Fruit fly (Drosophila melanogaster) Kc167 (cell line): ENCODE measurements around the gene siz.

Source experiments
- h ChIP-seq: fragments of >200 bp; optimal IDR thresholded peaks from 3 replicates; lab custom pipeline; 2018; ENCODE audit warnings: missing external identifiers
- psq ChIP-seq: fragments of >200 bp; optimal IDR thresholded peaks from 2 replicates; lab custom pipeline; 2017; ENCODE audit warnings: missing external identifiers

- no peak for TF ChIP-seq h (lab: Kevin White, UChicago)
- no peak for TF ChIP-seq psq (lab: Kevin White, UChicago)
These were observed 11.0 kb upstream of the siz start for dm6 chr3L:21023364-21023763.
